Worm (Caenorhabditis elegans): ENCODE results near the gene bcas-2.

- TF ChIP-seq lsy-12 (tag; optimal IDR thresholded peaks at IDR 0.05), result no peak
- no peak for TF ChIP-seq nhr-77 (tag; optimal IDR thresholded peaks at IDR 0.05)
- TF ChIP-seq ZK546.5 (tag; optimal IDR thresholded peaks at IDR 0.05), result no peak
- TF ChIP-seq ztf-11 (tag; optimal IDR thresholded peaks at IDR 0.05), result no peak
- TF ChIP-seq nhr-237 (tag; optimal IDR thresholded peaks at IDR 0.05), result no peak
- no peak for TF ChIP-seq nhr-25 (tag; optimal IDR thresholded peaks at IDR 0.05)
- TF ChIP-seq fkh-10 (GFP tag; optimal IDR thresholded peaks at IDR 0.05), result no peak
- no peak for TF ChIP-seq ztf-4 (tag; optimal IDR thresholded peaks at IDR 0.05)
- TF ChIP-seq nhr-28 (tag; optimal IDR thresholded peaks at IDR 0.05), result no peak
- no peak for TF ChIP-seq egl-27 (tag; optimal IDR thresholded peaks at IDR 0.05)
- TF ChIP-seq fos-1 (tag; optimal IDR thresholded peaks at IDR 0.05), result no peak
Observed at ce11 chrIII:6256675-6257074, 11.0 kb upstream of the bcas-2 start, which contains the start of gene srg-9.
